Worm (Caenorhabditis elegans): ENCODE data around the gene F55A11.1.

The F55A11.1 gene

DNA sequence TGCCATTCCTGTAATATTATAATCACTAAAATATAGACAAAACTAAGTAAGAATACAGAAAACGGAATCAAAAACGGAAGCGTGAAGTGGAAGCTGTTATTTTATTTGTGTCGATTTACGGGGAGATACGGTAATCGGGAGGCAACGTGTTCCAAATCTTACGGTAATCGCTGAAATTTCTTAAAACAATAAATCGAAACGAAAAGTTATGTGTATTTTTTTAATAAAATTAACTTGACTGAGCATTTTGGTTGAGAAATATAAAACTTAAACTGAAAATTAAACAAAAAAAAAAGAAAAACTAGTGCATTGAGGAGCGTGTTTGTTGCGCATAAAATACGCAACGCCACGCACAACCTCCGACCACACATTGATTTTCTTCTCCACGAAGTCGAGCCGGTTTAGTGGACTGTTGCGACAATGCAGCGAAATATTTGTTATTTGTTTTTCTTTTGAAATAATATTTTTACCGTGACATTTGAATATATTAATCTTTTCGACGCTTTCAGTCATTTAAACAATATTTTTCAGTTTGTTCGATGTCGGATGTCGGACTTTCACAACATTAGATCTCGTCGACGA is at the start of gene F55A11.1, which contains the start of gene syx-5:
Gene F55A11.1, minus strand, starts transcription at position 13 of the 582 bp plus-strand sequence.
Gene syx-5, plus strand, starts transcription at position 532 of the 582 bp plus-strand sequence.
- no peak for TF ChIP-seq flt-1 (GFP tag; IDR thresholded peaks at IDR 0.05)
- TF ChIP-seq hmbx-1 (tag; optimal IDR thresholded peaks at IDR 0.05) = no peak
- peak; percentile 64 for TF ChIP-seq F13C5.2 (tag; optimal IDR thresholded peaks at IDR 0.05)

ce11 chrV:11811921-11812320 is 47.7 kb upstream of the F55A11.1 start, which contains the start of gene D2023.3:
D2023.3 (minus strand) TSS chrV:11812021.
- TF ChIP-seq tbx-11 (GFP tag; IDR thresholded peaks at IDR 0.05) (no peak), hnd-1 (tag; optimal IDR thresholded peaks at IDR 0.05) (no peak), hmbx-1 (tag; optimal IDR thresholded peaks at IDR 0.05) (no peak), aly-1 (tag; optimal IDR thresholded peaks at IDR 0.05) (no peak)

DNA sequence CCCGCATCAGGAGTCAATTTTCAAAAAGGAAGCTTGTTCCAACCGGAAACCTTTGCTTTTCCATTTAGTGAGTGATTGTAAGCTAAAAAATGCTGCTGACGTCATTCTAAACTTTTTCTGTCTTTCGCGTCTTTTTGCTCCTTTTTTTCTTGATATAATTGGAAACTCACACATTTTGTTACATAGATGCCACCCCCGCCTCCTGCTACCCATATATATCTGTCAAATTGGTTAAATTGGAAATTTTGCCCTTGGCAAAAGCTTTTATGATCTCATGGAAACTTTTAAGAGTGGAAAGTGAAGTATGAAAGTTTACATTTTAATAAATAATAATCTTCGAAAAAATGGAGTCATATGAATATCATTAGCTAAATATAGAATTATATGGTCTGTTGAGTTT is 45.8 kb upstream of the F55A11.1 start:
- TF ChIP-seq aly-1 (tag; optimal IDR thresholded peaks at IDR 0.05) (no peak), tra-4 (tag; optimal IDR thresholded peaks at IDR 0.05) (no peak), flt-1 (GFP tag; IDR thresholded peaks at IDR 0.05) (no peak), pes-1 (GFP tag; IDR thresholded peaks at IDR 0.05) (no peak), sea-1 (GFP tag; conservative IDR thresholded peaks at IDR 0.05) (no peak), ceh-13 (GFP tag; optimal IDR thresholded peaks at IDR 0.05) (no peak), B0310.2 (tag; optimal IDR thresholded peaks at IDR 0.05) (no peak), hmg-4 (GFP tag; optimal IDR thresholded peaks at IDR 0.05) (no peak)

DNA sequence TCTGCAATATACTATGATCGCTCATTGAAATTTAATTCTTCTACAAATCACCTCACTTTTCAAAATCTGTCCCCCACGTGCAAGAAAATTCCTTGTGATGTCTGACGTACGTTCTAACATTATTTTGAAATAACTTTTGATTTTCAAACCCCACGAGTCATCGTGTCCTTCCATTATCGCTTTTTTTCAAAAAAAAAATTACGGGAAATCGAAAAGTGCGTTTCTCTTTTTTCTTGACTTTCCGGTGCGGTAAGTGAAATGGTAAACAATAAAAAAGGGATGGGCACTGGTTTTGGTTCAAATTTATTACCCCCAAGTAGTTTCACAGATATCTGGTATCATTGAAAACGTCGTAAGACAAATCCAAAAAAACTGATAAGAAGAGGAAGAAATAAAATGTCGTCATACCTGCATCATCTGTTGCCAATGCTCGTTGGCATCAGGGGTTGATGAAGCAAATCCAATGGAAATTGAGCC is 39.4 kb upstream of the F55A11.1 start:
- TF ChIP-seq tbx-37 (GFP tag; conservative IDR thresholded peaks at IDR 0.05) (no peak), pes-1 (GFP tag; IDR thresholded peaks at IDR 0.05) (no peak), hmg-4 (GFP tag; optimal IDR thresholded peaks at IDR 0.05) (no peak), ama-1 (optimal IDR thresholded peaks at IDR 0.05) (no peak), ceh-13 (GFP tag; optimal IDR thresholded peaks at IDR 0.05) (no peak)

- TF ChIP-seq hnd-1 (tag; optimal IDR thresholded peaks at IDR 0.05) (no peak), ets-7 (tag; optimal IDR thresholded peaks at IDR 0.05) (no peak), B0310.2 (tag; optimal IDR thresholded peaks at IDR 0.05) (no peak), ama-1 (optimal IDR thresholded peaks at IDR 0.05) (no peak), sea-1 (GFP tag; conservative IDR thresholded peaks at IDR 0.05) (no peak), scrt-1 (GFP tag; IDR thresholded peaks at IDR 0.05) (no peak), tbx-37 (GFP tag; conservative IDR thresholded peaks at IDR 0.05) (no peak), hmg-4 (GFP tag; optimal IDR thresholded peaks at IDR 0.05) (no peak), aly-1 (tag; optimal IDR thresholded peaks at IDR 0.05) (no peak), hmbx-1 (tag; optimal IDR thresholded peaks at IDR 0.05) (no peak), ceh-13 (GFP tag; optimal IDR thresholded peaks at IDR 0.05) (no peak), tbx-11 (GFP tag; IDR thresholded peaks at IDR 0.05) (no peak), F13C5.2 (tag; optimal IDR thresholded peaks at IDR 0.05) (no peak), pes-1 (GFP tag; IDR thresholded peaks at IDR 0.05) (no peak), tra-4 (tag; optimal IDR thresholded peaks at IDR 0.05) (no peak), ceh-36 (tag; optimal IDR thresholded peaks at IDR 0.05) (no peak), flt-1 (GFP tag; IDR thresholded peaks at IDR 0.05) (no peak)
Observed at ce11 chrV:11802508-11802907, 38.3 kb upstream of the F55A11.1 start.

DNA sequence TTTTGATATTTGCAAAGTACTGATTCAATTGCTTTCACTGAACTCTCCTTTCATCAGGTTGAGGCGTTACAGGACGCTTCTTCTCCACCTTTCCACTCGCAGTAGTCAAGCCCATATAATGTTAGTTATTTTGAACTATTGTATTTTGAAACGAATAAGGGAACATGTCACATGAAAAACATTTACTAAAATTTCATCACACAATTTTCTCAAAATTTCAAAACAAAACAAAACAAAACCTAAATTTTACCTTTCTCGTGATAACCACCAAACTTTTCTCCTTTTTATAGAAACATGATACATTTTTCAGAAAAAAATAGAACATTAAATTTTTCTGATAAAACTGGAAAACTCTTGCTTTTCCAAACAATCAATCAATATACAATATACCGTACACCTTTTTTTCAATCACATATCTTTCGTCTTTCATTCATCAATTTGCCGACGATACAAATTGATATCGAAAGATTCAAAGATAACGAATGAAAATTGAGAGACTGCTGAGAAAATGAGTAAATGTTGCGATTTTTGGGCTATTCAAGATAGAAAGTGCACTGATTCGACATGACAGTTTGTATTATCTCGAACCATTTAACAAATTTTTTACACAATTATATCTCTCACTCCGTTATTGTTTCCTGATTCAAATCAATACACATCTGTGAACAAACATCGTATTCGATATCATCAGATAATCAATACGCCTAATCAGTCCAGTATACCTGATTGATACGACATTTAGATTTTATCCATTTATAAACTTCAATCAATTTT is 37.1 kb upstream of the F55A11.1 start:
- no peak for TF ChIP-seq tbx-11 (GFP tag; IDR thresholded peaks at IDR 0.05)
- TF ChIP-seq aly-1 (tag; optimal IDR thresholded peaks at IDR 0.05) = no peak
- no peak for TF ChIP-seq B0310.2 (tag; optimal IDR thresholded peaks at IDR 0.05)
- no peak for TF ChIP-seq tbx-37 (GFP tag; conservative IDR thresholded peaks at IDR 0.05)
- TF ChIP-seq hnd-1 (tag; optimal IDR thresholded peaks at IDR 0.05) = no peak
- no peak for TF ChIP-seq sea-1 (GFP tag; conservative IDR thresholded peaks at IDR 0.05)
- no peak for TF ChIP-seq tra-4 (tag; optimal IDR thresholded peaks at IDR 0.05)
- TF ChIP-seq hmbx-1 (tag; optimal IDR thresholded peaks at IDR 0.05) = no peak
- TF ChIP-seq flt-1 (GFP tag; IDR thresholded peaks at IDR 0.05) = no peak
- TF ChIP-seq ets-7 (tag; optimal IDR thresholded peaks at IDR 0.05) = no peak
- TF ChIP-seq scrt-1 (GFP tag; IDR thresholded peaks at IDR 0.05) = no peak
- TF ChIP-seq hmg-4 (GFP tag; optimal IDR thresholded peaks at IDR 0.05) = no peak
- TF ChIP-seq ceh-13 (GFP tag; optimal IDR thresholded peaks at IDR 0.05) = no peak
- no peak for TF ChIP-seq F13C5.2 (tag; optimal IDR thresholded peaks at IDR 0.05)

ce11 chrV:11800486-11800885 is 36.3 kb upstream of the F55A11.1 start:
- TF ChIP-seq ceh-13 (GFP tag; optimal IDR thresholded peaks at IDR 0.05) (no peak), hmg-4 (GFP tag; optimal IDR thresholded peaks at IDR 0.05) (no peak), tra-4 (tag; optimal IDR thresholded peaks at IDR 0.05) (no peak), aly-1 (tag; optimal IDR thresholded peaks at IDR 0.05) (no peak), hnd-1 (tag; optimal IDR thresholded peaks at IDR 0.05) (no peak), scrt-1 (GFP tag; IDR thresholded peaks at IDR 0.05) (no peak), ceh-36 (tag; optimal IDR thresholded peaks at IDR 0.05) (no peak)

- TF ChIP-seq ets-7 (tag; optimal IDR thresholded peaks at IDR 0.05) (no peak), hmbx-1 (tag; optimal IDR thresholded peaks at IDR 0.05) (no peak), tbx-11 (GFP tag; IDR thresholded peaks at IDR 0.05) (no peak), ama-1 (optimal IDR thresholded peaks at IDR 0.05) (no peak), F13C5.2 (tag; optimal IDR thresholded peaks at IDR 0.05) (no peak), sea-1 (GFP tag; conservative IDR thresholded peaks at IDR 0.05) (no peak), flt-1 (GFP tag; IDR thresholded peaks at IDR 0.05) (no peak), ceh-36 (tag; optimal IDR thresholded peaks at IDR 0.05) (no peak), scrt-1 (GFP tag; IDR thresholded peaks at IDR 0.05) (no peak), ceh-13 (GFP tag; optimal IDR thresholded peaks at IDR 0.05) (no peak), hnd-1 (tag; optimal IDR thresholded peaks at IDR 0.05) (no peak), pes-1 (GFP tag; IDR thresholded peaks at IDR 0.05) (no peak), tra-4 (tag; optimal IDR thresholded peaks at IDR 0.05) (no peak), aly-1 (tag; optimal IDR thresholded peaks at IDR 0.05) (no peak), hmg-4 (GFP tag; optimal IDR thresholded peaks at IDR 0.05) (no peak), tbx-37 (GFP tag; conservative IDR thresholded peaks at IDR 0.05) (no peak), B0310.2 (tag; optimal IDR thresholded peaks at IDR 0.05) (no peak)
Observed at ce11 chrV:11799252-11799822, 35.2 kb upstream of the F55A11.1 start.
